Worm (Caenorhabditis elegans): ENCODE measurements around the gene ced-2.

ce11 chrIV:1605276-1605762 lies 8.2 kb downstream of the ced-2 start, which contains the start of gene Y41D4B.11:
- TF ChIP-seq zfp-2 (tag; optimal IDR thresholded peaks at IDR 0.05) (no peak), lin-39 (tag; optimal IDR thresholded peaks at IDR 0.05) (no peak), dmd-9 (GFP tag; IDR thresholded peaks at IDR 0.05) (no peak), jun-1 (tag; optimal IDR thresholded peaks at IDR 0.05) (no peak), ces-1 (GFP tag; optimal IDR thresholded peaks at IDR 0.05) (no peak), egl-27 (tag; optimal IDR thresholded peaks at IDR 0.05) (no peak), ceh-28 (tag; optimal IDR thresholded peaks at IDR 0.05) (no peak), ztf-11 (tag; optimal IDR thresholded peaks at IDR 0.05) (no peak), ceh-62 (tag; optimal IDR thresholded peaks at IDR 0.05) (no peak), php-3 (GFP tag; IDR thresholded peaks at IDR 0.05) (no peak), nhr-6 (tag; optimal IDR thresholded peaks at IDR 0.05) (no peak)
